Fruit fly (Drosophila melanogaster): Measurements from ENCODE around the gene CG32086.

Gene CG32086

DNA sequence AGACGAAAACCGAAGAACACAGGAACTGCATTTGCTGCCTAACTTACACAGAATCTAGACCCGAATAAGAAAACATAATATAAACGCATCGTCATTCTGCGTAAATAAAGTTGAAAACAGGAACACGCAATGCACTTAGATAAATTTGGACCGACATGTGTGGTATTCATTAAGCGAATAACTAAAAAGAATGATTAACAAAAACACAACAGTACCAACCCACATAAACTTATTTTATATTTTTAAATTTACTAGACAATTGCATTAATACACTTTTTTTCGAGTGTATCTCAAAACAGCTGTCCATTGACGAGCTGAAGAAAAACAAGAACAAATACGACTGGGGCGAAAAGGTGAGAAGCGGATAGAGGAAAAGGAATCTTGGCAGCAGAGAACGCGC lies 29.5 kb downstream of the CG32086 start (continued):
- no peak for TF ChIP-seq CG13296 (GFP tag; optimal IDR thresholded peaks at IDR 0.05)
- peak; percentile 10 for TF ChIP-seq CG7928 (GFP tag; optimal IDR thresholded peaks at IDR 0.05)
- TF ChIP-seq eyg (GFP tag; optimal IDR thresholded peaks at IDR 0.05) = no peak
- TF ChIP-seq CG10654 (GFP tag; optimal IDR thresholded peaks at IDR 0.05) = peak; percentile 74
- TF ChIP-seq bbx (GFP tag; IDR thresholded peaks at IDR 0.05; ENCODE audit: partially characterized antibody) = no peak
- no peak for TF ChIP-seq CTCF (GFP tag; optimal IDR thresholded peaks at IDR 0.05)
- peak; percentile 81 for TF ChIP-seq CG1233 (GFP tag; optimal IDR thresholded peaks at IDR 0.05)
- peak; percentile 87 for TF ChIP-seq gcm (GFP tag; optimal IDR thresholded peaks at IDR 0.05)
- no peak for TF ChIP-seq Dref (GFP tag; IDR thresholded peaks at IDR 0.05)
- TF ChIP-seq pnt (GFP tag; optimal IDR thresholded peaks at IDR 0.05) = peak; percentile 66
- TF ChIP-seq Fer1 (GFP tag; optimal IDR thresholded peaks at IDR 0.05) = peak; percentile 8
- no peak for TF ChIP-seq lov (optimal IDR thresholded peaks at IDR 0.05)
- peak; percentile 92 for TF ChIP-seq lov (GFP tag; IDR thresholded peaks at IDR 0.05)
- peak; percentile 96 for TF ChIP-seq Ets65A (GFP tag)
- TF ChIP-seq Scr (GFP tag; IDR thresholded peaks at IDR 0.05; ENCODE audit: partially characterized antibody) = no peak
- no peak for TF ChIP-seq Dll (GFP tag; IDR thresholded peaks at IDR 0.05; ENCODE audit: partially characterized antibody)
- TF ChIP-seq CG13287 (GFP tag; IDR thresholded peaks at IDR 0.05; ENCODE audit: partially characterized antibody) = no peak
- peak; percentile 64 for TF ChIP-seq CG10565 (GFP tag; optimal IDR thresholded peaks at IDR 0.05)
- TF ChIP-seq salm (tag; optimal IDR thresholded peaks at IDR 0.05) = peak; percentile 18
- TF ChIP-seq H2.0 (GFP tag; IDR thresholded peaks at IDR 0.05) = peak; percentile 29; the same call in 1 of the 2 replicates
- TF ChIP-seq H15 (GFP tag; IDR thresholded peaks at IDR 0.05) = peak; percentile 79
- TF ChIP-seq CG10959 (GFP tag; IDR thresholded peaks at IDR 0.05) = peak; percentile 95
- peak; percentile 82 for TF ChIP-seq ems (GFP tag; optimal IDR thresholded peaks at IDR 0.05)
- TF ChIP-seq Lhr (GFP tag; optimal IDR thresholded peaks at IDR 0.05) = peak; percentile 75
- TF ChIP-seq rib (GFP tag; IDR thresholded peaks at IDR 0.05) = no peak
- peak; percentile 41 for TF ChIP-seq CG10431 (GFP tag; optimal IDR thresholded peaks at IDR 0.05)
- TF ChIP-seq CG30020 (tag; optimal IDR thresholded peaks at IDR 0.05) = peak; percentile 70
- peak; percentile 62 for TF ChIP-seq ssp (GFP tag; IDR thresholded peaks at IDR 0.05)
- peak; percentile 59 for TF ChIP-seq Vsx1 (GFP tag; optimal IDR thresholded peaks at IDR 0.05)
- peak; percentile 1 for TF ChIP-seq cwo (GFP tag; optimal IDR thresholded peaks at IDR 0.05)
- TF ChIP-seq dm (GFP tag; optimal IDR thresholded peaks at IDR 0.05) = peak; percentile 70
- TF ChIP-seq CG6254 (GFP tag; optimal IDR thresholded peaks at IDR 0.05) = peak; percentile 93
- peak; percentile 79 for TF ChIP-seq row (GFP tag; IDR thresholded peaks at IDR 0.05)
- TF ChIP-seq vvl (GFP tag; IDR thresholded peaks at IDR 0.05) = peak; percentile 96
- peak; percentile 36; the same call in 1 of the 3 replicates for TF ChIP-seq Aef1 (GFP tag; IDR thresholded peaks at IDR 0.05)
- peak; percentile 89 for TF ChIP-seq CG4820 (GFP tag; optimal IDR thresholded peaks at IDR 0.05)
- no peak for TF ChIP-seq usp (GFP tag; optimal IDR thresholded peaks at IDR 0.05)
- no peak for TF ChIP-seq CG4328 (GFP tag; optimal IDR thresholded peaks at IDR 0.05)
- TF ChIP-seq CG6813 (GFP tag; optimal IDR thresholded peaks at IDR 0.05) = peak; percentile 84
- peak; percentile 72 for TF ChIP-seq CG12659 (GFP tag; optimal IDR thresholded peaks at IDR 0.05)
- no peak for TF ChIP-seq hb (GFP tag; IDR thresholded peaks at IDR 0.05; ENCODE audit: partially characterized antibody)
- TF ChIP-seq CG18764 (GFP tag; optimal IDR thresholded peaks at IDR 0.05) = peak; percentile 80
- TF ChIP-seq Gug (GFP tag; IDR thresholded peaks at IDR 0.05) = peak; percentile 63; the same call in 3 of the 4 replicates
- TF ChIP-seq nerfin-1 (tag; optimal IDR thresholded peaks at IDR 0.05) = peak; percentile 79
- TF ChIP-seq CG10209 (GFP tag; optimal IDR thresholded peaks at IDR 0.05) = peak; percentile 82
- TF ChIP-seq CG1603 (tag; optimal IDR thresholded peaks at IDR 0.05) = peak; percentile 92
- TF ChIP-seq CG2202 (tag; optimal IDR thresholded peaks at IDR 0.05) = peak; percentile 93
- TF ChIP-seq CG11456 (GFP tag; IDR thresholded peaks at IDR 0.05) = peak; percentile 63; the same call in 1 of the 3 replicates
- no peak for TF ChIP-seq cas (GFP tag; IDR thresholded peaks at IDR 0.05)
- peak; percentile 58 for TF ChIP-seq Kr (GFP tag; optimal IDR thresholded peaks at IDR 0.05)
- peak; percentile 85 for TF ChIP-seq CG34422 (GFP tag; IDR thresholded peaks at IDR 0.05)
- TF ChIP-seq slou (GFP tag; optimal IDR thresholded peaks at IDR 0.05) = peak; percentile 27
